Worm (Caenorhabditis elegans): ENCODE data around the gene F59F3.6.

DNA sequence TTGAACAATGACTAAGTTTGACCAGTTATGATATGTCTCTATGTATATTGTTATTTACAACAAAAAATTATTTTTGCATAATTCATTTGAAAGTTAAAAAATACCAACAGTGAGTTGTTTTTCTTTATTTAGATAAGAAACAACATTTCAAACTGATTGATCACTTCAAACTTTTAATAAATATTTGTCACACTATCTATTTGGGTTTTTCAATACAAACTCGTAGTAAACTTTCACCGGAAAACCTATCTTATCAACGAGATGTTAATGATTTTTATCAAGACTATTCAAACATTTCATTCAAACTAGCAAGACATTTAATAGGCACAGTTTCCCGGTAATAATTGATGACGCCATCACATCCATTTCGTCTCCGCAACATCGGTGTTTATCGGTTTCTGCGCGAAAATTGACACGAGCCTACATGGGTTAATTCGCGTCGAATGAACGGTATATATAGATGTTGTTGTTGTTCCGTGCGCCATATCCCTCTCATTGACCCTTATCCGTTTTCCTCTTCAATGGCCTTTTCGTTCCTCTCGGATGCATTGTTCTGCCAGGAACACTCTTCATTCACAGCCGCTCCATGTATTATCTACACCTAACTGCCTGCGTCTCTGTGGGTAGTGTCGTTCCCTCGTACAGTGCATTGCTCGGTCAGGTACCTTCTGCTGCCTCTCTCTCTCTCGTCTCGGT is 8.8 kb downstream of the F59F3.6 start:
- TF ChIP-seq dsc-1 (tag; optimal IDR thresholded peaks at IDR 0.05) (no peak), elt-2 (tag; optimal IDR thresholded peaks at IDR 0.05) (peak; percentile 57), ceh-63 (GFP tag; optimal IDR thresholded peaks at IDR 0.05) (no peak), nhr-11 (tag; optimal IDR thresholded peaks at IDR 0.05) (no peak), nhr-19 (GFP tag; conservative IDR thresholded peaks at IDR 0.05) (no peak), blmp-1 (tag; optimal IDR thresholded peaks at IDR 0.05) (no peak), egl-27 (tag; optimal IDR thresholded peaks at IDR 0.05) (no peak), aha-1 (tag; optimal IDR thresholded peaks at IDR 0.05) (no peak)

Data from whole organism, L1 larva.